Fruit fly (Drosophila melanogaster): ENCODE measurements around the gene Naglu.
A peak's percentile ranks its signal among the peaks of the same experiment; 100 is the strongest.

Naglu gene

dm6 chr2L:8416350-8417046, 4.8 kb upstream of the Naglu start:
- TF ChIP-seq CG7045 (GFP tag; optimal IDR thresholded peaks at IDR 0.05) (peak; percentile 5), CG11617 (GFP tag; optimal IDR thresholded peaks at IDR 0.05) (no peak), cic (GFP tag; optimal IDR thresholded peaks at IDR 0.05) (peak; percentile 19), Hr96 (GFP tag; optimal IDR thresholded peaks at IDR 0.05) (peak; percentile 33), ovo (GFP tag; optimal IDR thresholded peaks at IDR 0.05) (no peak), tj (GFP tag; optimal IDR thresholded peaks at IDR 0.05) (peak; percentile 10), CG33017 (tag; optimal IDR thresholded peaks at IDR 0.05) (peak; percentile 1), bab1 (GFP tag; optimal IDR thresholded peaks at IDR 0.05) (peak; percentile 8), CG1620 (GFP tag; optimal IDR thresholded peaks at IDR 0.05) (no peak)

- TF ChIP-seq tj (GFP tag; optimal IDR thresholded peaks at IDR 0.05) (peak; percentile 17), kay (GFP tag; ENCODE audit: borderline replicate concordance) (no peak), CG7045 (GFP tag; optimal IDR thresholded peaks at IDR 0.05) (peak; percentile 25), CG5204 (GFP tag; optimal IDR thresholded peaks at IDR 0.05) (peak; percentile 60), bab1 (GFP tag; optimal IDR thresholded peaks at IDR 0.05) (no peak), Hr96 (GFP tag; optimal IDR thresholded peaks at IDR 0.05) (no peak), CG14711 (tag; optimal IDR thresholded peaks at IDR 0.05) (no peak), toe (GFP tag; optimal IDR thresholded peaks at IDR 0.05) (no peak), pad (GFP tag; optimal IDR thresholded peaks at IDR 0.05) (peak; percentile 44), Crg-1 (GFP tag; optimal IDR thresholded peaks at IDR 0.05) (no peak), CG12768 (GFP tag; optimal IDR thresholded peaks at IDR 0.05) (peak; percentile 48), CG7101 (tag; optimal IDR thresholded peaks at IDR 0.05) (peak; percentile 68), CG11617 (GFP tag; optimal IDR thresholded peaks at IDR 0.05) (peak; percentile 59), CG33017 (tag; optimal IDR thresholded peaks at IDR 0.05) (peak; percentile 51), CG1620 (GFP tag; optimal IDR thresholded peaks at IDR 0.05) (peak; percentile 61), ovo (GFP tag; optimal IDR thresholded peaks at IDR 0.05) (peak; percentile 59), Mnt (GFP tag; optimal IDR thresholded peaks at IDR 0.05) (no peak), cic (GFP tag; optimal IDR thresholded peaks at IDR 0.05) (no peak), Clk (GFP tag; optimal IDR thresholded peaks at IDR 0.05) (no peak), cnc (optimal IDR thresholded peaks at IDR 0.05) (no peak)
Measured at dm6 chr2L:8414887-8415883, 3.5 kb upstream of the Naglu start, which contains the start of the genes CG13398 and Akap200. CG13398 (minus strand) TSS chr2L:8415256. Akap200 (plus strand) TSS chr2L:8415690.

dm6 chr2L:8403286-8404270, 8.1 kb downstream of the Naglu start, which contains the start of gene emb:
emb (plus strand) TSS chr2L:8403573.
- TF ChIP-seq tj (GFP tag; optimal IDR thresholded peaks at IDR 0.05): peak; percentile 51
- peak; percentile 47 for TF ChIP-seq pad (GFP tag; optimal IDR thresholded peaks at IDR 0.05)
- TF ChIP-seq Clk (GFP tag; optimal IDR thresholded peaks at IDR 0.05): peak; percentile 8
- peak; percentile 37 for TF ChIP-seq CG12768 (GFP tag; optimal IDR thresholded peaks at IDR 0.05)
- no peak for TF ChIP-seq CG5204 (GFP tag; optimal IDR thresholded peaks at IDR 0.05)
- peak; percentile 80 for TF ChIP-seq cic (GFP tag; optimal IDR thresholded peaks at IDR 0.05)
- TF ChIP-seq CG1620 (GFP tag; optimal IDR thresholded peaks at IDR 0.05): peak; percentile 11
- peak; percentile 56 for TF ChIP-seq CG7101 (tag; optimal IDR thresholded peaks at IDR 0.05)
- no peak for TF ChIP-seq kay (GFP tag; ENCODE audit: borderline replicate concordance)
- TF ChIP-seq toe (GFP tag; optimal IDR thresholded peaks at IDR 0.05): no peak
- peak; percentile 79 for TF ChIP-seq bab1 (GFP tag; optimal IDR thresholded peaks at IDR 0.05)
- no peak for TF ChIP-seq cnc (optimal IDR thresholded peaks at IDR 0.05)
- TF ChIP-seq Crg-1 (GFP tag; optimal IDR thresholded peaks at IDR 0.05): peak; percentile 43
- TF ChIP-seq Mnt (GFP tag; optimal IDR thresholded peaks at IDR 0.05): peak; percentile 80
- no peak for TF ChIP-seq CG33017 (tag; optimal IDR thresholded peaks at IDR 0.05)
- TF ChIP-seq Hr96 (GFP tag; optimal IDR thresholded peaks at IDR 0.05): no peak
- peak; percentile 50 for TF ChIP-seq CG11617 (GFP tag; optimal IDR thresholded peaks at IDR 0.05)
- no peak for TF ChIP-seq CG7045 (GFP tag; optimal IDR thresholded peaks at IDR 0.05)
- TF ChIP-seq CG14711 (tag; optimal IDR thresholded peaks at IDR 0.05): no peak
- no peak for TF ChIP-seq ovo (GFP tag; optimal IDR thresholded peaks at IDR 0.05)

- TF ChIP-seq ovo (GFP tag; optimal IDR thresholded peaks at IDR 0.05) (no peak), bab1 (GFP tag; optimal IDR thresholded peaks at IDR 0.05) (no peak), CG5204 (GFP tag; optimal IDR thresholded peaks at IDR 0.05) (no peak), tj (GFP tag; optimal IDR thresholded peaks at IDR 0.05) (no peak), CG33017 (tag; optimal IDR thresholded peaks at IDR 0.05) (no peak), CG12768 (GFP tag; optimal IDR thresholded peaks at IDR 0.05) (no peak), cic (GFP tag; optimal IDR thresholded peaks at IDR 0.05) (no peak), CG7045 (GFP tag; optimal IDR thresholded peaks at IDR 0.05) (no peak), CG1620 (GFP tag; optimal IDR thresholded peaks at IDR 0.05) (no peak), Mnt (GFP tag; optimal IDR thresholded peaks at IDR 0.05) (no peak), kay (GFP tag; ENCODE audit: borderline replicate concordance) (no peak), toe (GFP tag; optimal IDR thresholded peaks at IDR 0.05) (no peak), CG7101 (tag; optimal IDR thresholded peaks at IDR 0.05) (no peak)
Measured at dm6 chr2L:8402928-8403285, 8.8 kb downstream of the Naglu start, which contains the start of gene fy. fy (minus strand) TSS chr2L:8403280.

Data from whole organism, adult.